Worm (Caenorhabditis elegans): ENCODE results near the gene rmd-6.

rmd-6 gene

ce11 chrIV:5100145-5100544 lies 31.5 kb downstream of the rmd-6 start:
- TF ChIP-seq ets-4 (tag; optimal IDR thresholded peaks at IDR 0.05) = no peak
- peak; percentile 23 for TF ChIP-seq K02D7.2 (tag; optimal IDR thresholded peaks at IDR 0.05)
- TF ChIP-seq sox-4 (tag; optimal IDR thresholded peaks at IDR 0.05) = no peak
- TF ChIP-seq ceh-14 (tag; optimal IDR thresholded peaks at IDR 0.05) = no peak
- peak; percentile 88 for TF ChIP-seq unc-42 (tag; optimal IDR thresholded peaks at IDR 0.05)
- TF ChIP-seq Y22D7AL.16 (tag; optimal IDR thresholded peaks at IDR 0.05) = no peak
- 0 out of 2 replicates have a peak, but pooled peaks have one; percentile 38 for TF ChIP-seq ceh-45 (GFP tag; IDR thresholded peaks at IDR 0.05)
- TF ChIP-seq hlh-15 (tag; optimal IDR thresholded peaks at IDR 0.05) = no peak
- TF ChIP-seq lin-11 (tag; optimal IDR thresholded peaks at IDR 0.05) = no peak
- peak; percentile 52 for TF ChIP-seq tbx-2 (tag; optimal IDR thresholded peaks at IDR 0.05)
- no peak for TF ChIP-seq fax-1 (tag; optimal IDR thresholded peaks at IDR 0.05)
- TF ChIP-seq unc-3 (GFP tag; conservative IDR thresholded peaks at IDR 0.05) = no peak
- TF ChIP-seq unc-3 (tag; optimal IDR thresholded peaks at IDR 0.05) = no peak
- no peak for TF ChIP-seq hlh-8 (tag; optimal IDR thresholded peaks at IDR 0.05)
- TF ChIP-seq npax-4 (tag; optimal IDR thresholded peaks at IDR 0.05) = no peak
- no peak for TF ChIP-seq hlh-6 (tag; optimal IDR thresholded peaks at IDR 0.05)
- no peak for TF ChIP-seq lim-6 (tag; optimal IDR thresholded peaks at IDR 0.05)

- TF ChIP-seq odd-2 (tag; optimal IDR thresholded peaks at IDR 0.05) (no peak), C38D4.7 (GFP tag; optimal IDR thresholded peaks at IDR 0.05) (no peak), ceh-31 (tag; optimal IDR thresholded peaks at IDR 0.05) (no peak), ceh-2 (tag; optimal IDR thresholded peaks at IDR 0.05) (no peak), pha-2 (tag; optimal IDR thresholded peaks at IDR 0.05) (no peak), ceh-24 (tag; optimal IDR thresholded peaks at IDR 0.05) (no peak), sdc-2 (tag; optimal IDR thresholded peaks at IDR 0.05) (no peak), ceh-9 (tag; optimal IDR thresholded peaks at IDR 0.05) (no peak), ceh-18 (tag; optimal IDR thresholded peaks at IDR 0.05) (no peak), ceh-48 (tag; optimal IDR thresholded peaks at IDR 0.05) (no peak), ama-1 (optimal IDR thresholded peaks at IDR 0.05) (no peak), ets-4 (tag; optimal IDR thresholded peaks at IDR 0.05) (no peak), sox-4 (tag; optimal IDR thresholded peaks at IDR 0.05) (no peak), unc-3 (GFP tag; conservative IDR thresholded peaks at IDR 0.05) (no peak), unc-3 (tag; optimal IDR thresholded peaks at IDR 0.05) (no peak)
Observed at ce11 chrIV:5101945-5102344, 33.3 kb downstream of the rmd-6 start.

ce11 chrIV:5103229-5103894 lies 34.7 kb downstream of the rmd-6 start, which contains the start of gene C02B10.3:
Gene C02B10.3, minus strand, starts transcription at chrIV:5103279.
- TF ChIP-seq ttx-3 (tag; optimal IDR thresholded peaks at IDR 0.05) (no peak), pax-1 (tag; optimal IDR thresholded peaks at IDR 0.05) (no peak), ceh-6 (GFP tag; optimal IDR thresholded peaks at IDR 0.05) (no peak), zip-5 (tag; optimal IDR thresholded peaks at IDR 0.05) (no peak), F13H6.1 (tag; optimal IDR thresholded peaks at IDR 0.05) (no peak), ceh-24 (tag; optimal IDR thresholded peaks at IDR 0.05) (no peak), ceh-31 (tag; optimal IDR thresholded peaks at IDR 0.05) (peak; percentile 52), nfya-1 (tag; optimal IDR thresholded peaks at IDR 0.05) (peak; percentile 17), unc-42 (tag; optimal IDR thresholded peaks at IDR 0.05) (peak; percentile 71), ceh-48 (tag; optimal IDR thresholded peaks at IDR 0.05) (peak; percentile 31), K09A11.1 (tag; optimal IDR thresholded peaks at IDR 0.05; ENCODE audit: insufficient read depth) (no peak), sox-4 (tag; optimal IDR thresholded peaks at IDR 0.05) (no peak), sdc-2 (tag; optimal IDR thresholded peaks at IDR 0.05) (no peak), ceh-2 (tag; optimal IDR thresholded peaks at IDR 0.05) (no peak), ceh-9 (tag; optimal IDR thresholded peaks at IDR 0.05) (no peak), tbx-2 (tag; optimal IDR thresholded peaks at IDR 0.05) (peak; percentile 40), unc-55 (GFP tag; optimal IDR thresholded peaks at IDR 0.05) (peak; percentile 39)

- TF ChIP-seq unc-42 (tag; optimal IDR thresholded peaks at IDR 0.05) = peak; percentile 88
- no peak for TF ChIP-seq hlh-30 (tag; optimal IDR thresholded peaks at IDR 0.05; ENCODE audit: insufficient read depth)
Observed at ce11 chrIV:5108971-5109370, 40.3 kb downstream of the rmd-6 start.

Measured in whole organism, late embryonic.